Worm (Caenorhabditis elegans) whole organism, L1 larva: ENCODE results near the gene T28H10.2.

ENCODE experiments used
- C16A3.4 ChIP-seq: fragments of 150-350 bp; optimal IDR thresholded peaks from 2 replicates; lab custom pipeline; 2014; ENCODE audit warnings: missing biosample characterization, missing genetic modification characterization
- aha-1 ChIP-seq: fragments of 150-350 bp; optimal IDR thresholded peaks from 2 replicates; lab custom pipeline; 2014; ENCODE audit warnings: missing biosample characterization, missing genetic modification characterization
- ama-1 ChIP-seq: fragments of 150-350 bp; optimal IDR thresholded peaks from 2 replicates; lab custom pipeline; 2014
- ceh-8 ChIP-seq: fragments of 200-800 bp; sonication (Bioruptor generic); optimal IDR thresholded peaks from 2 replicates; lab custom pipeline; 2018; ENCODE audit warnings: mild to moderate bottlenecking, missing genetic modification characterization, moderate library complexity, missing compliant biosample characterization
- ceh-82 ChIP-seq, 3 experiments: fragments of 150-350 bp in 1 of 3; sonication (generic microtip) in 2 of 3; optimal IDR thresholded peaks; 2 replicates each; lab custom pipeline; 2014 to 2017; ENCODE audit warnings: missing biosample characterization in 3 of 3, missing genetic modification characterization in 3 of 3
- ceh-88 ChIP-seq: fragments of 200-800 bp; sonication (Bioruptor generic); IDR thresholded peaks from 2 replicates; pipeline ENCODE4 v1.3.6; 2022; ENCODE audit warnings: missing genetic modification characterization, missing compliant biosample characterization
- ceh-90 ChIP-seq: sonication (generic microtip); optimal IDR thresholded peaks from 2 replicates; lab custom pipeline; 2016; ENCODE audit warnings: missing genetic modification characterization, missing compliant biosample characterization
- ces-1 ChIP-seq: fragments of 150-350 bp; optimal IDR thresholded peaks from 2 replicates; lab custom pipeline; 2014; ENCODE audit warnings: missing biosample characterization, missing genetic modification reagents, missing genetic modification characterization
- efl-1 ChIP-seq, 4 experiments: fragments of 150-350 bp; optimal IDR thresholded peaks in 3 of 4; peaks in 1 of 4; 1 replicate in 1 of 4; 2 replicates in 3 of 4; lab custom pipeline; 2014; ENCODE audit warnings: missing biosample characterization in 2 of 4, missing genetic modification characterization in 2 of 4, missing genetic modification reagents in 2 of 4
- efl-3 ChIP-seq: fragments of 200-800 bp; sonication (Bioruptor generic); optimal IDR thresholded peaks from 2 replicates; lab custom pipeline; 2018; ENCODE audit warnings: mild to moderate bottlenecking, missing genetic modification characterization, missing compliant biosample characterization
- egl-13 ChIP-seq: sonication (generic microtip); optimal IDR thresholded peaks from 2 replicates; lab custom pipeline; 2016; ENCODE audit warnings: missing genotype, missing genetic modification reagents, missing genetic modification characterization, missing compliant biosample characterization
- fkh-4 ChIP-seq: sonication (generic microtip); optimal IDR thresholded peaks from 2 replicates; lab custom pipeline; 2016; ENCODE audit warnings: missing compliant biosample characterization, missing genetic modification characterization, borderline replicate concordance
- fos-1 ChIP-seq: fragments of 150-350 bp; optimal IDR thresholded peaks from 2 replicates; lab custom pipeline; 2014; ENCODE audit warnings: missing biosample characterization, missing genetic modification characterization
- hlh-17 ChIP-seq: fragments of 200-800 bp; sonication (Bioruptor generic); optimal IDR thresholded peaks from 2 replicates; lab custom pipeline; 2018; ENCODE audit warnings: missing genetic modification characterization, mild to moderate bottlenecking, missing compliant biosample characterization, moderate library complexity, borderline replicate concordance
- hlh-4 ChIP-seq: sonication (generic microtip); optimal IDR thresholded peaks from 2 replicates; lab custom pipeline; 2016; ENCODE audit warnings: mild to moderate bottlenecking, missing genetic modification characterization, missing compliant biosample characterization
- hpl-2 ChIP-seq: fragments of 150-350 bp; optimal IDR thresholded peaks from 2 replicates; lab custom pipeline; 2014; ENCODE audit warnings: missing biosample characterization, missing genetic modification reagents, missing genetic modification characterization
- isw-1 ChIP-seq: fragments of 200-800 bp; sonication (Bioruptor generic); IDR thresholded peaks from 2 replicates; pipeline ENCODE4 v1.3.6; 2022; ENCODE audit warnings: missing genetic modification characterization, missing compliant biosample characterization
- jun-1 ChIP-seq: fragments of 150-350 bp; optimal IDR thresholded peaks from 2 replicates; lab custom pipeline; 2014; ENCODE audit warnings: missing biosample characterization, missing genetic modification reagents, missing genetic modification characterization
- lin-13 ChIP-seq: fragments of 150-350 bp; optimal IDR thresholded peaks from 2 replicates; lab custom pipeline; 2014; ENCODE audit warnings: missing biosample characterization, missing genetic modification reagents, missing genetic modification characterization
- lin-15B ChIP-seq: fragments of 150-350 bp; sonication (generic microtip); optimal IDR thresholded peaks from 3 replicates; lab custom pipeline; 2014; ENCODE audit warnings: missing biosample characterization, missing genetic modification characterization
- lin-39 ChIP-seq: fragments of 150-350 bp; optimal IDR thresholded peaks from 2 replicates; lab custom pipeline; 2014; ENCODE audit warnings: missing biosample characterization, missing genetic modification reagents, missing genetic modification characterization
- lir-3 ChIP-seq: sonication (generic microtip); optimal IDR thresholded peaks from 2 replicates; lab custom pipeline; 2016; ENCODE audit warnings: mild to moderate bottlenecking, missing genetic modification characterization, moderate library complexity, missing compliant biosample characterization; ENCODE audit not compliant: poor library complexity
- mdl-1 ChIP-seq, 2 experiments: fragments of 150-350 bp; optimal IDR thresholded peaks; 2 replicates each; lab custom pipeline; 2014 to 2017; ENCODE audit warnings: missing biosample characterization in 2 of 2, missing genetic modification characterization in 2 of 2, inconsistent platforms in 1 of 2
- mef-2 ChIP-seq: fragments of 150-350 bp; optimal IDR thresholded peaks from 2 replicates; lab custom pipeline; 2014; ENCODE audit warnings: missing biosample characterization, missing genetic modification characterization
- nhr-20 ChIP-seq: sonication (generic microtip); optimal IDR thresholded peaks from 2 replicates; lab custom pipeline; 2016; ENCODE audit warnings: mild to moderate bottlenecking, missing genetic modification characterization, missing compliant biosample characterization
- nhr-237 ChIP-seq: fragments of 150-350 bp; optimal IDR thresholded peaks from 2 replicates; lab custom pipeline; 2014; ENCODE audit warnings: missing biosample characterization, missing genetic modification characterization
- nhr-47 ChIP-seq: sonication (generic microtip); optimal IDR thresholded peaks from 2 replicates; lab custom pipeline; 2016; ENCODE audit warnings: mild to moderate bottlenecking, missing genetic modification characterization, moderate library complexity, missing compliant biosample characterization
- nhr-71 ChIP-seq: sonication (generic microtip); optimal IDR thresholded peaks from 2 replicates; lab custom pipeline; 2016; ENCODE audit warnings: mild to moderate bottlenecking, missing genetic modification characterization, moderate library complexity, missing compliant biosample characterization
- nhr-76 ChIP-seq: sonication (generic microtip); optimal IDR thresholded peaks from 2 replicates; lab custom pipeline; 2017; ENCODE audit warnings: missing biosample characterization, missing genetic modification characterization
- nhr-77 ChIP-seq: fragments of 150-350 bp; optimal IDR thresholded peaks from 2 replicates; lab custom pipeline; 2014; ENCODE audit warnings: missing biosample characterization, missing genetic modification characterization
- pqm-1 ChIP-seq: sonication (generic microtip); optimal IDR thresholded peaks from 3 replicates; lab custom pipeline; 2017; ENCODE audit warnings: missing biosample characterization, missing genetic modification characterization
- rnt-1 ChIP-seq: sonication (generic microtip); optimal IDR thresholded peaks from 2 replicates; lab custom pipeline; 2016; ENCODE audit warnings: mild to moderate bottlenecking, missing genetic modification characterization, moderate library complexity, missing compliant biosample characterization
- sptf-1 ChIP-seq: fragments of 150-350 bp; optimal IDR thresholded peaks from 2 replicates; lab custom pipeline; 2014; ENCODE audit warnings: missing biosample characterization, missing genetic modification characterization
- sup-37 ChIP-seq: fragments of 200-800 bp; sonication (Bioruptor generic); optimal IDR thresholded peaks from 2 replicates; lab custom pipeline; 2018; ENCODE audit warnings: mild to moderate bottlenecking, missing genetic modification characterization, missing compliant biosample characterization
- swsn-7 ChIP-seq: sonication (generic microtip); optimal IDR thresholded peaks from 2 replicates; lab custom pipeline; 2016; ENCODE audit warnings: missing genetic modification characterization, missing compliant biosample characterization
- tbx-2 ChIP-seq: sonication (generic microtip); optimal IDR thresholded peaks from 2 replicates; lab custom pipeline; 2016; ENCODE audit warnings: missing genetic modification characterization, missing compliant biosample characterization
- unc-130 ChIP-seq: fragments of 150-350 bp; optimal IDR thresholded peaks from 2 replicates; lab custom pipeline; 2017; ENCODE audit warnings: missing biosample characterization, missing genetic modification characterization, inconsistent platforms
- unc-30 ChIP-seq: sonication (generic microtip); optimal IDR thresholded peaks from 2 replicates; lab custom pipeline; 2017; ENCODE audit warnings: missing biosample characterization, missing genetic modification characterization
- unc-62 ChIP-seq: fragments of 150-350 bp; optimal IDR thresholded peaks from 2 replicates; lab custom pipeline; 2014; ENCODE audit warnings: missing biosample characterization, missing genetic modification reagents, missing genetic modification characterization
- unc-98 ChIP-seq: fragments of 200-800 bp; sonication (Bioruptor generic); IDR thresholded peaks from 2 replicates; pipeline ENCODE4 v1.3.6; 2022; ENCODE audit warnings: missing genetic modification characterization, missing compliant biosample characterization
- zag-1 ChIP-seq: fragments of 150-350 bp; optimal IDR thresholded peaks from 2 replicates; lab custom pipeline; 2014; ENCODE audit warnings: missing biosample characterization, missing genetic modification characterization
- ztf-11 ChIP-seq, 2 experiments: sonication (generic microtip); optimal IDR thresholded peaks; 2 replicates each; lab custom pipeline; 2016 to 2017; ENCODE audit warnings: missing genetic modification characterization in 2 of 2, missing biosample characterization in 1 of 2, missing compliant biosample characterization in 1 of 2
- ztf-4 ChIP-seq: fragments of 150-350 bp; optimal IDR thresholded peaks from 2 replicates; lab custom pipeline; 2014; ENCODE audit warnings: missing biosample characterization, missing genetic modification characterization

The T28H10.2 gene

ce11 chrV:12528919-12529318, 16.2 kb upstream of the T28H10.2 start (continued):
- peak; percentile 69 for TF ChIP-seq nhr-20 (tag; lab: Kevin White, UChicago)
- no peak for TF ChIP-seq unc-30
- TF ChIP-seq lin-13 (GFP tag; lab: Kevin White, UChicago): peak; percentile 26
- TF ChIP-seq lir-3 (tag; lab: Kevin White, UChicago): no peak
- no peak for TF ChIP-seq hpl-2 (GFP tag; lab: Kevin White, UChicago)
- peak; percentile 25 for TF ChIP-seq mef-2 (tag; lab: Kevin White, UChicago)
- no peak for TF ChIP-seq C16A3.4 (tag; lab: Kevin White, UChicago)
- TF ChIP-seq efl-1 (optimal IDR thresholded peaks at IDR 0.05; lab: Kevin White, UChicago): peak; percentile 47 to 60
- TF ChIP-seq efl-1 (GFP tag; optimal IDR thresholded peaks at IDR 0.05 in 1 of 2; lab: Kevin White, UChicago): peak in 1 of 2 experiments; percentile 92
- no peak for TF ChIP-seq ces-1 (GFP tag; lab: Kevin White, UChicago)
- TF ChIP-seq fkh-4 (tag; lab: Kevin White, UChicago): no peak
- TF ChIP-seq efl-3 (GFP tag; lab: Kevin White, UChicago): no peak
- no peak for TF ChIP-seq ceh-8 (GFP tag; lab: Kevin White, UChicago)
- TF ChIP-seq nhr-71 (tag; lab: Kevin White, UChicago): peak; percentile 77
- TF ChIP-seq mdl-1 (tag; optimal IDR thresholded peaks at IDR 0.05; lab: Kevin White, UChicago): no peak
- TF ChIP-seq sup-37 (GFP tag; lab: Kevin White, UChicago): no peak
- TF ChIP-seq ztf-4 (tag; lab: Kevin White, UChicago): no peak
- peak; percentile 7; the same call in 1 of the 2 replicates for TF ChIP-seq isw-1
- no peak for TF ChIP-seq hlh-17
- TF ChIP-seq tbx-2 (tag; lab: Kevin White, UChicago): peak; percentile 50
- TF ChIP-seq hlh-4: no peak
- TF ChIP-seq ceh-82 (tag; optimal IDR thresholded peaks at IDR 0.05; lab: Kevin White, UChicago): peak in 1 of 3 experiments; percentile 48
- no peak for TF ChIP-seq zag-1 (tag; lab: Kevin White, UChicago)
- peak; percentile 36 for TF ChIP-seq rnt-1 (tag; lab: Kevin White, UChicago)
- TF ChIP-seq ztf-11 (tag; optimal IDR thresholded peaks at IDR 0.05; lab: Kevin White, UChicago): no peak
- TF ChIP-seq nhr-76: no peak
- TF ChIP-seq jun-1 (tag; lab: Kevin White, UChicago): no peak
- no peak for TF ChIP-seq unc-130
- no peak for TF ChIP-seq ceh-90 (tag; lab: Kevin White, UChicago)
- peak; percentile 39 for TF ChIP-seq swsn-7 (tag; lab: Kevin White, UChicago)
- no peak for TF ChIP-seq pqm-1 (tag; lab: Kevin White, UChicago)
- TF ChIP-seq fos-1: no peak
- TF ChIP-seq sptf-1 (tag; lab: Kevin White, UChicago): no peak
- peak; percentile 32 for TF ChIP-seq nhr-77 (tag; lab: Kevin White, UChicago)
- TF ChIP-seq aha-1 (tag; lab: Kevin White, UChicago): no peak
- no peak for TF ChIP-seq ama-1 (lab: Kevin White, UChicago)
- TF ChIP-seq ceh-88 (GFP tag; lab: Robert Waterston, UW): no peak
- TF ChIP-seq, all 84 proteins: peak for 29

DNA sequence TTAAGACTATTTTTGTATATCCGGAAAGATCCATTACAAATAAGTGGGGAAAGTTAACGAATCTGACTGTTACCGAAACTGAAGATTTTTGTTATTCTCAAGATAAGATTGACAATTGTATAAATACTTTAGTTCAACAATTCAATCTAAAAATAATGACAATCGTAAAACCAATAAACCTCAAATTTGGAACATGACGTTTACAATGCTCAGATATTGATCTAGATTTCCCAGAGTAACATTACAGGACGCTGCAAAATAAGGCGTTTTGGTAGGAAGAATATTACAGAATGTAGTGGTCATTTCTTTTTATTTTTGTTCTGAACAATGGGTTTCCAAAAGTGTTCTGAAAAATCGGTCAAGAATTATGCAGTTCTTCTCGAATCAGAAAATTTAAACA, 14.0 kb upstream of the T28H10.2 start, which contains the start of gene F45D3.1:
TSS of gene F45D3.1 (plus strand) at position 301 of the 400 bp plus-strand sequence.
- TF ChIP-seq egl-13 (no peak), lin-39 (tag; lab: Kevin White, UChicago) (no peak), efl-3 (GFP tag; lab: Kevin White, UChicago) (no peak), nhr-237 (tag; lab: Kevin White, UChicago) (no peak), unc-98 (no peak), lin-15B (no peak), unc-130 (no peak), nhr-71 (tag; lab: Kevin White, UChicago) (no peak), nhr-47 (no peak), unc-62 (GFP tag; lab: Kevin White, UChicago) (no peak)
